Worm (Caenorhabditis elegans) whole organism, L3 larva: ENCODE data around the gene dod-17.

Experiments
- R02D3.7 ChIP-seq: fragments of 150-350 bp; optimal IDR thresholded peaks from 2 replicates; lab custom pipeline; 2014; ENCODE audit warnings: missing biosample characterization, missing genetic modification characterization
- ZK546.5 ChIP-seq: sonication (generic microtip); optimal IDR thresholded peaks from 2 replicates; lab custom pipeline; 2017; ENCODE audit warnings: missing biosample characterization, missing genetic modification characterization
- aly-2 ChIP-seq: fragments of 150-350 bp; optimal IDR thresholded peaks from 2 replicates; lab custom pipeline; 2014; ENCODE audit warnings: missing biosample characterization, missing genetic modification characterization
- ama-1 ChIP-seq: fragments of 150-350 bp; optimal IDR thresholded peaks from 2 replicates; lab custom pipeline; 2018
- ceh-16 ChIP-seq: sonication (generic microtip); optimal IDR thresholded peaks from 2 replicates; lab custom pipeline; 2017; ENCODE audit warnings: missing biosample characterization, missing genetic modification characterization
- ceh-28 ChIP-seq: fragments of 150-350 bp; optimal IDR thresholded peaks from 2 replicates; lab custom pipeline; 2014; ENCODE audit warnings: missing biosample characterization, missing genetic modification reagents, missing genetic modification characterization
- ceh-82 ChIP-seq: fragments of 150-350 bp; optimal IDR thresholded peaks from 2 replicates; lab custom pipeline; 2014; ENCODE audit warnings: missing biosample characterization, missing genetic modification characterization
- ceh-9 ChIP-seq: sonication (generic microtip); optimal IDR thresholded peaks from 2 replicates; lab custom pipeline; 2018; ENCODE audit warnings: missing biosample characterization, missing genetic modification characterization
- daf-12 ChIP-seq: fragments of 150-350 bp; optimal IDR thresholded peaks from 2 replicates; lab custom pipeline; 2014; ENCODE audit warnings: missing biosample characterization, missing genetic modification reagents, missing genetic modification characterization
- egl-27 ChIP-seq: sonication (generic microtip); optimal IDR thresholded peaks from 4 replicates; lab custom pipeline; 2017; ENCODE audit warnings: missing biosample characterization, missing genetic modification reagents, missing genetic modification characterization
- egl-5 ChIP-seq: fragments of 150-350 bp; optimal IDR thresholded peaks from 2 replicates; lab custom pipeline; 2017; ENCODE audit warnings: missing biosample characterization, missing genetic modification reagents, missing genetic modification characterization, inconsistent platforms
- elt-1 ChIP-seq: fragments of 150-350 bp; optimal IDR thresholded peaks from 2 replicates; lab custom pipeline; 2014; ENCODE audit warnings: missing biosample characterization, missing genetic modification characterization
- elt-2 ChIP-seq: sonication (generic microtip); optimal IDR thresholded peaks from 2 replicates; lab custom pipeline; 2016; ENCODE audit warnings: missing genetic modification reagents, mild to moderate bottlenecking, missing genetic modification characterization, missing compliant biosample characterization
- elt-3 ChIP-seq, 3 experiments: fragments of 150-350 bp in 1 of 3; sonication (generic microtip) in 2 of 3; optimal IDR thresholded peaks; 2 replicates in 2 of 3; 4 replicates in 1 of 3; lab custom pipeline; 2014 to 2017; ENCODE audit warnings: missing biosample characterization in 3 of 3, missing genetic modification characterization in 3 of 3
- eor-1 ChIP-seq, 2 experiments: fragments of 150-350 bp; optimal IDR thresholded peaks; 2 replicates each; lab custom pipeline; 2014 to 2018; ENCODE audit warnings: missing biosample characterization in 2 of 2, missing genetic modification characterization in 2 of 2
- fkh-10 ChIP-seq: sonication (generic microtip); optimal IDR thresholded peaks from 2 replicates; lab custom pipeline; 2017; ENCODE audit warnings: missing biosample characterization, missing genetic modification reagents, missing genetic modification characterization
- fkh-2 ChIP-seq: fragments of 150-350 bp; optimal IDR thresholded peaks from 2 replicates; lab custom pipeline; 2014; ENCODE audit warnings: missing biosample characterization, missing genetic modification reagents, missing genetic modification characterization
- fos-1 ChIP-seq: fragments of 150-350 bp; optimal IDR thresholded peaks from 2 replicates; lab custom pipeline; 2014; ENCODE audit warnings: missing biosample characterization, missing genetic modification characterization
- hmg-11 ChIP-seq: sonication (generic microtip); optimal IDR thresholded peaks from 2 replicates; lab custom pipeline; 2016; ENCODE audit warnings: missing genetic modification characterization, missing compliant biosample characterization
- jun-1 ChIP-seq: fragments of 150-350 bp; optimal IDR thresholded peaks from 2 replicates; lab custom pipeline; 2014; ENCODE audit warnings: missing biosample characterization, missing genetic modification reagents, missing genetic modification characterization
- lin-15B ChIP-seq: fragments of 150-350 bp; optimal IDR thresholded peaks from 2 replicates; lab custom pipeline; 2014; ENCODE audit warnings: missing biosample characterization, missing genetic modification characterization
- lin-39 ChIP-seq: fragments of 150-350 bp; optimal IDR thresholded peaks from 2 replicates; lab custom pipeline; 2018; ENCODE audit warnings: missing biosample characterization, missing genetic modification reagents, missing genetic modification characterization
- lsy-12 ChIP-seq: sonication (generic microtip); optimal IDR thresholded peaks from 2 replicates; lab custom pipeline; 2016; ENCODE audit warnings: mild to moderate bottlenecking, missing genetic modification characterization, missing compliant biosample characterization
- mdl-1 ChIP-seq: fragments of 150-350 bp; optimal IDR thresholded peaks from 2 replicates; lab custom pipeline; 2014; ENCODE audit warnings: missing biosample characterization, missing genetic modification characterization
- mml-1 ChIP-seq: fragments of 150-350 bp; sonication (generic microtip); optimal IDR thresholded peaks from 3 replicates; lab custom pipeline; 2014; ENCODE audit warnings: missing biosample characterization, missing genetic modification characterization
- nfya-1 ChIP-seq: sonication (generic microtip); optimal IDR thresholded peaks from 2 replicates; lab custom pipeline; 2017; ENCODE audit warnings: missing genetic modification characterization, mild to moderate bottlenecking, missing compliant biosample characterization, antibody characterized with exemption, moderate library complexity; ENCODE audit not compliant: insufficient read depth
- nhr-11 ChIP-seq: fragments of 150-350 bp; optimal IDR thresholded peaks from 2 replicates; lab custom pipeline; 2014; ENCODE audit warnings: missing biosample characterization, missing genetic modification characterization
- nhr-12 ChIP-seq: fragments of 150-350 bp; optimal IDR thresholded peaks from 2 replicates; lab custom pipeline; 2014; ENCODE audit warnings: missing biosample characterization, missing genetic modification characterization
- nhr-23 ChIP-seq: fragments of 150-350 bp; optimal IDR thresholded peaks from 2 replicates; lab custom pipeline; 2014; ENCODE audit warnings: missing biosample characterization, missing genetic modification reagents, missing genetic modification characterization
- nhr-237 ChIP-seq: fragments of 150-350 bp; optimal IDR thresholded peaks from 2 replicates; lab custom pipeline; 2014; ENCODE audit warnings: missing biosample characterization, missing genetic modification characterization
- nhr-25 ChIP-seq: sonication (generic microtip); optimal IDR thresholded peaks from 2 replicates; lab custom pipeline; 2017; ENCODE audit warnings: missing biosample characterization, missing genetic modification characterization
- nhr-28 ChIP-seq: fragments of 150-350 bp; optimal IDR thresholded peaks from 2 replicates; lab custom pipeline; 2014; ENCODE audit warnings: missing biosample characterization, missing genetic modification characterization
- nhr-43 ChIP-seq: sonication (generic microtip); optimal IDR thresholded peaks from 2 replicates; lab custom pipeline; 2016; ENCODE audit warnings: mild to moderate bottlenecking, missing genetic modification characterization, missing compliant biosample characterization; ENCODE audit not compliant: poor library complexity, severe bottlenecking
- nhr-67 ChIP-seq: fragments of 150-350 bp; optimal IDR thresholded peaks from 2 replicates; lab custom pipeline; 2014; ENCODE audit warnings: missing biosample characterization, missing genetic modification characterization
- nhr-76 ChIP-seq: fragments of 150-350 bp; sonication (generic microtip); optimal IDR thresholded peaks from 5 replicates; lab custom pipeline; 2014; ENCODE audit warnings: missing biosample characterization, missing genetic modification characterization
- nhr-77 ChIP-seq: fragments of 150-350 bp; optimal IDR thresholded peaks from 2 replicates; lab custom pipeline; 2014; ENCODE audit warnings: missing biosample characterization, missing genetic modification characterization
- pha-4 ChIP-seq: fragments of 150-350 bp; optimal IDR thresholded peaks from 2 replicates; lab custom pipeline; 2014; ENCODE audit warnings: missing biosample characterization, missing genetic modification reagents, missing genetic modification characterization
- pqm-1 ChIP-seq: fragments of 150-350 bp; optimal IDR thresholded peaks from 2 replicates; lab custom pipeline; 2017; ENCODE audit warnings: missing biosample characterization, missing genetic modification characterization, inconsistent platforms
- sea-2 ChIP-seq: fragments of 150-350 bp; sonication (generic microtip); optimal IDR thresholded peaks from 4 replicates; lab custom pipeline; 2014; ENCODE audit warnings: missing biosample characterization, missing genetic modification reagents, missing genetic modification characterization
- skn-1 ChIP-seq: fragments of 150-350 bp; optimal IDR thresholded peaks from 2 replicates; lab custom pipeline; 2014; ENCODE audit warnings: missing biosample characterization, missing genetic modification characterization
- snpc-4 ChIP-seq: fragments of 150-350 bp; optimal IDR thresholded peaks from 2 replicates; lab custom pipeline; 2014; ENCODE audit warnings: missing biosample characterization, missing genetic modification characterization
- tbx-2 ChIP-seq: sonication (generic microtip); optimal IDR thresholded peaks from 2 replicates; lab custom pipeline; 2016; ENCODE audit warnings: mild to moderate bottlenecking, missing genetic modification characterization, missing compliant biosample characterization
- unc-39 ChIP-seq: sonication (generic microtip); optimal IDR thresholded peaks from 4 replicates; lab custom pipeline; 2017; ENCODE audit warnings: missing biosample characterization, missing genetic modification characterization
- unc-62 ChIP-seq: fragments of 150-350 bp; sonication (generic microtip); optimal IDR thresholded peaks from 4 replicates; lab custom pipeline; 2014; ENCODE audit warnings: missing biosample characterization, missing genetic modification reagents, missing genetic modification characterization
- zag-1 ChIP-seq: fragments of 150-350 bp; optimal IDR thresholded peaks from 2 replicates; lab custom pipeline; 2014; ENCODE audit warnings: missing biosample characterization, missing genetic modification characterization
- ztf-11 ChIP-seq: fragments of 150-350 bp; optimal IDR thresholded peaks from 2 replicates; lab custom pipeline; 2014; ENCODE audit warnings: missing biosample characterization, missing genetic modification characterization
- ztf-4 ChIP-seq: fragments of 150-350 bp; optimal IDR thresholded peaks from 2 replicates; lab custom pipeline; 2014; ENCODE audit warnings: missing biosample characterization, missing genetic modification characterization

dod-17 gene

DNA sequence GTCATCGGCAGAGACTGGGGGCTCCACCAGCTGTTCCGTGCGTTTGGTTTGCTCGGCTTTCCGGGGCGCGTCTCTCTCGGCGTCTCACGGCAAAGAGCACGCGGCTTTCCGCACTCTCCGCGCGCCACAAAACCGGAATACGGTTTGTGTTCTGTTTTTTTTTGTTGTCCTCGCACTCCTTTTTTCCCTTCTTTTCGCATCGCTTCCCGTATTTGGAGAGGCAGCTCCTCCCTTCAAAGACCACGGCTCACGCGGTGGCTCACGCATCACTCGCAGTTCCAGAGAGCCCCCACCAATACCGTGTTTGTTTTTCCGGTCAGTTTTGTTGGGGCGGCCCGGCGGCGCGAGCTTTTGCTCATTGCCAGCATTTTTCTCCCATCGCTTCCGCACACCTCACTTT is 46.8 kb downstream of the dod-17 start:
- TF ChIP-seq nhr-43 (tag; lab: Kevin White, UChicago) = no peak
- TF ChIP-seq ceh-28 (tag; lab: Kevin White, UChicago) = no peak
- no peak for TF ChIP-seq mml-1 (tag; lab: Kevin White, UChicago)
- no peak for TF ChIP-seq fkh-10
- no peak for TF ChIP-seq elt-3 (tag; optimal IDR thresholded peaks at IDR 0.05; lab: Kevin White, UChicago)
- no peak for TF ChIP-seq elt-2 (tag; lab: Kevin White, UChicago)
- TF ChIP-seq nhr-28 (tag; lab: Kevin White, UChicago) = no peak
- no peak for TF ChIP-seq nhr-237 (tag; lab: Kevin White, UChicago)
- no peak for TF ChIP-seq fos-1 (tag; lab: Kevin White, UChicago)

DNA sequence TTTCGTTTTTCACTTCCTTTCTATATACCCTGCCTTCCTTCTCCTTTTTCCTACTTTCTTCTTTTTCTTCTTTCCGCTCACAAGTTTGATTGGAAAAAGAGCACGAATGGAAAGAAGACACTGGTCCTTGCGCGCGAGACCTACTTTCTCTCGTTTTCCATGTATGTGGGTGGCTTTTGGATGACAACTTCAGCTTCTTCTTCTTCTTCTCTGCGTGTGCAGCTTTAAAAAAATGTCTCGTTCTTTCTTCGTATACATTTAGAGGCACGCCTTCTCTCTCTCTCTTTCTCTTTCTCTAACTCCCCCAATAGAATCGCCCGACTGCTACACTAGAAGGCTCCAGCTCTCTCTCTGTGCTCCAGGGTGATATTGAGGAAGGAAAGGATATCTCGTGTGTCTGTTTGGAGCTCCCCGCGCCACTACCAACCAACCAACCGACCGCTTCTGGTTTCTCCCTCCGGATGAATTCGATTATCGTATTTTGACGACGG is 49.8 kb downstream of the dod-17 start:
- TF ChIP-seq R02D3.7 (tag; lab: Kevin White, UChicago) (no peak), nhr-12 (no peak), zag-1 (tag; lab: Kevin White, UChicago) (no peak), elt-3 (tag; optimal IDR thresholded peaks at IDR 0.05; lab: Kevin White, UChicago) (no peak), unc-39 (no peak), sea-2 (no peak), nhr-28 (tag; lab: Kevin White, UChicago) (no peak), ceh-9 (peak; percentile 32), daf-12 (tag; lab: Kevin White, UChicago) (no peak), pha-4 (no peak), elt-2 (tag; lab: Kevin White, UChicago) (no peak), egl-27 (tag; lab: Kevin White, UChicago) (no peak), nhr-43 (tag; lab: Kevin White, UChicago) (no peak), nhr-25 (tag; lab: Kevin White, UChicago) (no peak), nhr-11 (tag; lab: Kevin White, UChicago) (no peak), ztf-11 (tag; lab: Kevin White, UChicago) (no peak), ZK546.5 (tag; lab: Kevin White, UChicago) (no peak), lsy-12 (no peak), elt-1 (tag; lab: Kevin White, UChicago) (peak; percentile 1), nhr-76 (no peak), nhr-67 (tag; lab: Kevin White, UChicago) (no peak), fos-1 (tag; lab: Kevin White, UChicago) (no peak), mdl-1 (tag; lab: Kevin White, UChicago) (no peak), fkh-2 (tag; lab: Kevin White, UChicago) (no peak), nhr-237 (tag; lab: Kevin White, UChicago) (no peak), ama-1 (lab: Kevin White, UChicago) (no peak), snpc-4 (tag; lab: Kevin White, UChicago) (peak; percentile 31), aly-2 (tag; lab: Kevin White, UChicago) (no peak), ceh-82 (tag; lab: Kevin White, UChicago) (no peak), nfya-1 (tag; lab: Kevin White, UChicago) (peak; percentile 59), skn-1 (tag; lab: Kevin White, UChicago) (peak; percentile 9), ceh-16 (tag; lab: Kevin White, UChicago) (no peak), nhr-23 (no peak), lin-39 (tag; lab: Kevin White, UChicago) (no peak), tbx-2 (tag; lab: Kevin White, UChicago) (no peak), mml-1 (tag; lab: Kevin White, UChicago) (no peak), ztf-4 (no peak), hmg-11 (tag; lab: Kevin White, UChicago) (peak; percentile 55), fkh-10 (no peak), nhr-77 (tag; lab: Kevin White, UChicago) (no peak), egl-5 (no peak), eor-1 (tag; optimal IDR thresholded peaks at IDR 0.05; lab: Kevin White, UChicago) (no peak), ceh-28 (tag; lab: Kevin White, UChicago) (no peak), pqm-1 (no peak), lin-15B (tag; lab: Kevin White, UChicago) (no peak), jun-1 (no peak), unc-62 (GFP tag; lab: Kevin White, UChicago) (no peak)
- TF ChIP-seq, all 47 proteins: peak for 6
